Fruit fly (Drosophila melanogaster) whole organism, pupa: ENCODE results near the gene CG4789.

Experiments used
- CG10348 ChIP-seq: fragments of 200-800 bp; sonication (Bioruptor generic); IDR thresholded peaks from 2 replicates; pipeline ENCODE4 v1.3.6; 2022; ENCODE audit warnings: missing biosample characterization, missing genetic modification characterization
- CG12605 ChIP-seq: fragments of 200-800 bp; sonication (Bioruptor generic); IDR thresholded peaks from 2 replicates; pipeline ENCODE4 v1.3.6; 2022; ENCODE audit warnings: missing biosample characterization, missing genetic modification characterization
- CG13204 ChIP-seq: fragments of 200-800 bp; sonication (Bioruptor generic); optimal IDR thresholded peaks from 2 replicates; lab custom pipeline; 2018; ENCODE audit warnings: missing biosample characterization, mild to moderate bottlenecking, missing genetic modification characterization, moderate library complexity
- CG14655 ChIP-seq: fragments of 200-800 bp; sonication (Bioruptor generic); optimal IDR thresholded peaks from 3 replicates; lab custom pipeline; 2017; ENCODE audit warnings: mild to moderate bottlenecking, missing biosample characterization, missing genetic modification reagents, missing genetic modification characterization
- CG15710 ChIP-seq: fragments of 200-800 bp; sonication (Bioruptor generic); optimal IDR thresholded peaks from 2 replicates; lab custom pipeline; 2018; ENCODE audit warnings: missing biosample characterization, mild to moderate bottlenecking, missing genetic modification characterization, moderate library complexity
- CG17806 ChIP-seq: fragments of 200-800 bp; sonication (Bioruptor generic); optimal IDR thresholded peaks from 2 replicates; lab custom pipeline; 2018; ENCODE audit warnings: missing biosample characterization, mild to moderate bottlenecking, missing genetic modification characterization, moderate library complexity
- CG32121 ChIP-seq: fragments of 200-800 bp; sonication (Bioruptor generic); IDR thresholded peaks from 2 replicates; pipeline ENCODE4 v1.3.6; 2022; ENCODE audit warnings: missing biosample characterization, missing genetic modification characterization
- CG34367 ChIP-seq: fragments of 200-800 bp; sonication (Bioruptor generic); optimal IDR thresholded peaks from 2 replicates; lab custom pipeline; 2018; ENCODE audit warnings: missing biosample characterization, mild to moderate bottlenecking, missing genetic modification characterization
- CG4496 ChIP-seq: fragments of 200-800 bp; sonication (Bioruptor generic); IDR thresholded peaks from 3 replicates; pipeline ENCODE4 v1.3.6; 2022; ENCODE audit warnings: missing biosample characterization, missing genetic modification characterization
- CG8159 ChIP-seq: fragments of 200-800 bp; sonication (Bioruptor generic); optimal IDR thresholded peaks from 3 replicates; lab custom pipeline; 2018; ENCODE audit warnings: missing biosample characterization, mild to moderate bottlenecking, missing genetic modification characterization, moderate library complexity
- CG8301 ChIP-seq: fragments of 200-800 bp; sonication (Bioruptor generic); optimal IDR thresholded peaks from 2 replicates; lab custom pipeline; 2018; ENCODE audit warnings: missing biosample characterization, mild to moderate bottlenecking, missing genetic modification characterization
- CG9948 ChIP-seq: fragments of 200-800 bp; sonication (Bioruptor generic); optimal IDR thresholded peaks from 2 replicates; lab custom pipeline; 2018; ENCODE audit warnings: missing biosample characterization, mild to moderate bottlenecking, missing genetic modification characterization, moderate library complexity
- D1 ChIP-seq: fragments of 200-800 bp; sonication (Bioruptor generic); optimal IDR thresholded peaks from 2 replicates; lab custom pipeline; 2018; ENCODE audit warnings: missing biosample characterization, mild to moderate bottlenecking, missing genetic modification characterization, moderate library complexity
- EcR ChIP-seq: fragments of 200-800 bp; sonication (Bioruptor generic); optimal IDR thresholded peaks from 3 replicates; lab custom pipeline; 2019; ENCODE audit warnings: missing biosample characterization, missing genetic modification characterization, mild to moderate bottlenecking, moderate library complexity, missing genetic modification reagents
- Ets98B ChIP-seq: fragments of 200-800 bp; sonication (Bioruptor generic); IDR thresholded peaks from 2 replicates; pipeline ENCODE4 v1.3.6; 2022; ENCODE audit warnings: missing biosample characterization, missing genetic modification characterization
- Pif1A ChIP-seq: fragments of 200-800 bp; sonication (Bioruptor generic); optimal IDR thresholded peaks from 3 replicates; lab custom pipeline; 2016; ENCODE audit warnings: missing biosample characterization, missing genetic modification characterization
- Pif1B ChIP-seq: fragments of 200-800 bp; sonication (Bioruptor generic); optimal IDR thresholded peaks from 3 replicates; lab custom pipeline; 2016; ENCODE audit warnings: missing biosample characterization, missing genetic modification characterization
- Snoo ChIP-seq: fragments of 200-800 bp; sonication (Bioruptor generic); optimal IDR thresholded peaks from 3 replicates; lab custom pipeline; 2017; ENCODE audit warnings: missing biosample characterization, mild to moderate bottlenecking, missing genetic modification characterization, inconsistent platforms
- fd96Ca ChIP-seq: fragments of 200-800 bp; sonication (Bioruptor generic); IDR thresholded peaks from 3 replicates; pipeline ENCODE4 v1.3.6; 2022; ENCODE audit warnings: missing biosample characterization, missing genetic modification characterization
- gl ChIP-seq: fragments of 200-800 bp; sonication (Bioruptor generic); optimal IDR thresholded peaks from 2 replicates; lab custom pipeline; 2018; ENCODE audit warnings: missing biosample characterization, mild to moderate bottlenecking, missing genetic modification characterization
- rn ChIP-seq: fragments of 200-800 bp; sonication (Bioruptor generic); IDR thresholded peaks from 2 replicates; pipeline ENCODE4 v1.3.6; 2022; ENCODE audit warnings: missing biosample characterization, missing genetic modification characterization

The CG4789 gene

DNA sequence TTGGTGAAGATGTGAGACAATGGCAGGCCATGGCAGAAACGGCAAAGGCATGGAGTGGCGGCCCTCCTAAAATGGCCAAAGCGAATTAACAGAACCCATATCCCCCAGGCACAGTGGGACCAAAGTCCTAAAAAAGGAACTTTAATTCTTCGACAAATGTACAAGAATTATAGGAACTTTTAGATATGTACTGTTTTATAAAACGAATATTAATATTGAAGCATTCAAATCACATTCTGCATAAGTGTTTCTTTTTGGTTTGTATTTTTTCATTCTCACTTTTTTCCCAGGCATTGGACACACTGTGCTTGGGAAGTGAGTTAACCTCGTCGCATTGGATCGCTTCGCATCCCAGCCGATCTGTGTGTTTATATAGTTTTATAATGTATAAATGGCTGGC lies 35.8 kb upstream of the CG4789 start:
- TF ChIP-seq CG15710 (tag; lab: Kevin White, UChicago), result peak; percentile 30
- TF ChIP-seq Snoo (tag; lab: Kevin White, UChicago), result no peak
- peak; percentile 52 for TF ChIP-seq Pif1B (GFP tag; lab: Kevin White, UChicago)
- TF ChIP-seq CG4496 (GFP tag; lab: Robert Waterston, UW), result 0 out of 3 replicates have a peak, but pooled peaks have one; percentile 41
- peak; percentile 16 for TF ChIP-seq CG34367
- TF ChIP-seq CG13204, result no peak
- TF ChIP-seq CG8159, result peak; percentile 38
- peak; percentile 28 for TF ChIP-seq CG9948 (tag; lab: Kevin White, UChicago)
- TF ChIP-seq CG17806 (tag; lab: Kevin White, UChicago), result peak; percentile 42
- TF ChIP-seq Pif1A (GFP tag; lab: Kevin White, UChicago), result peak; percentile 44
- TF ChIP-seq CG14655 (GFP tag; lab: Kevin White, UChicago), result peak; percentile 55
- no peak for TF ChIP-seq Ets98B (GFP tag; lab: Robert Waterston, UW)
- TF ChIP-seq CG8301, result peak; percentile 24

DNA sequence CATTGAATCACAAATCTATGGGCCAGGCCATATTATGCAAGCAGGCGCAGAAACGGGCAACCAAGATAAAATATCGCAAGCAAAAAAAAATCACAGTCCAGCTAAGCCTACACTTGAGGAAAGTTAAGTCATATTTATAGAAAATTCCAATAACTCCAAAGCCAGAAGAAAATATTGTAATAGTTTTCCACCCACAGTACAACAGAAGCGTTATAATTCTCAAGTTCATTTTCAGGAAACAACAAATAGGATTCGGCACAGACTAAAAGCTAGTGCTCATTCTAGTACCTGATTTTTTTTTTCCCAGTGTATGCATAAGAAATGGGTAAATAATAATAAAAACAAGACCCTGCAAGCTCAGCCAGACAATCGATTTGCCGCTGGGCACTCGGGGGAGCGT lies 34.9 kb upstream of the CG4789 start:
- TF ChIP-seq CG12605 (GFP tag; lab: Robert Waterston, UW), result no peak
- TF ChIP-seq CG17806 (tag; lab: Kevin White, UChicago), result peak; percentile 14
- no peak for TF ChIP-seq Snoo (tag; lab: Kevin White, UChicago)
- no peak for TF ChIP-seq CG10348 (GFP tag; lab: Robert Waterston, UW)
- peak; percentile 33 for TF ChIP-seq CG8159
- no peak for TF ChIP-seq CG32121 (GFP tag; lab: Robert Waterston, UW)
- no peak for TF ChIP-seq CG13204
- TF ChIP-seq EcR (GFP tag; lab: Kevin White, UChicago), result no peak
- TF ChIP-seq fd96Ca (GFP tag; lab: Robert Waterston, UW), result peak; percentile 47; the same call in 1 of the 3 replicates
- TF ChIP-seq CG15710 (tag; lab: Kevin White, UChicago), result peak; percentile 44
- TF ChIP-seq CG4496 (GFP tag; lab: Robert Waterston, UW), result peak; percentile 38; the same call in 1 of the 3 replicates
- TF ChIP-seq CG14655 (GFP tag; lab: Kevin White, UChicago), result peak; percentile 48
- no peak for TF ChIP-seq gl (tag; lab: Kevin White, UChicago)
- peak; percentile 38 for TF ChIP-seq Pif1B (GFP tag; lab: Kevin White, UChicago)
- peak; percentile 24; the same call in 1 of the 2 replicates for TF ChIP-seq Ets98B (GFP tag; lab: Robert Waterston, UW)
- no peak for TF ChIP-seq D1 (tag; lab: Kevin White, UChicago)
- TF ChIP-seq CG9948 (tag; lab: Kevin White, UChicago), result peak; percentile 41
- no peak for TF ChIP-seq rn
- TF ChIP-seq CG8301, result peak; percentile 13
- peak; percentile 40 for TF ChIP-seq Pif1A (GFP tag; lab: Kevin White, UChicago)
- TF ChIP-seq CG34367, result peak; percentile 32

DNA sequence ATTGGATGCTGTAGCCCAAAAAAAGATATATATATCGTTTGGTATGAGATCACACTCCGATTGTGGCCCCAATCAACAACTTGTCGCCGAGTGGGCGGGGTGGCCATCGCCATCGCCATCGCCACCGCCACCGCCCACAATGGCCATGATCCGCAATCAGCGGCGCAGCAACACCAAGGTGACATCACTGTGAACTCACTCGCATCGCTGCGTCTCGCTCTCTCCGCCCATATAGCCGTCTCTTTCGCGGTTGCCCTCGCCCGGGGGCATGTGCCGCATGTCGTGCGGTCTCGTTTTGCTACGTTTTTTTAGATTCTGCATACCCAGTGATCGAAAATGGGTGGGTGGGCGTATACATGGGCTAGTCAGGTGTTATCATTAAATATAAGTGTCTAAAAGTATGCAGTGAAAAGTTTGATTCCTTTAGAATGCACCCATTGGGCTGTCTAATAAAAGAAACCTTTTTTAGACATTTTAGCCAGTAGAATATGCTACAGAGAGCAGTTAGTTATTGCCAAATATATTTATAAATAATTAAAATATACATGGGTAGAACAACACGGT lies 33.8 kb upstream of the CG4789 start:
- no peak for TF ChIP-seq CG15710 (tag; lab: Kevin White, UChicago)
- no peak for TF ChIP-seq Snoo (tag; lab: Kevin White, UChicago)
- 0 out of 2 replicates have a peak, but pooled peaks have one; percentile 6 for TF ChIP-seq Ets98B (GFP tag; lab: Robert Waterston, UW)
- TF ChIP-seq Pif1A (GFP tag; lab: Kevin White, UChicago), result no peak
- TF ChIP-seq Pif1B (GFP tag; lab: Kevin White, UChicago), result no peak
- TF ChIP-seq CG32121 (GFP tag; lab: Robert Waterston, UW), result no peak
- no peak for TF ChIP-seq CG17806 (tag; lab: Kevin White, UChicago)
- TF ChIP-seq fd96Ca (GFP tag; lab: Robert Waterston, UW), result no peak
- no peak for TF ChIP-seq EcR (GFP tag; lab: Kevin White, UChicago)
- no peak for TF ChIP-seq gl (tag; lab: Kevin White, UChicago)
- no peak for TF ChIP-seq CG9948 (tag; lab: Kevin White, UChicago)
- no peak for TF ChIP-seq CG8159
- TF ChIP-seq D1 (tag; lab: Kevin White, UChicago), result no peak
- peak; percentile 16 for TF ChIP-seq CG14655 (GFP tag; lab: Kevin White, UChicago)
- TF ChIP-seq CG10348 (GFP tag; lab: Robert Waterston, UW), result no peak

DNA sequence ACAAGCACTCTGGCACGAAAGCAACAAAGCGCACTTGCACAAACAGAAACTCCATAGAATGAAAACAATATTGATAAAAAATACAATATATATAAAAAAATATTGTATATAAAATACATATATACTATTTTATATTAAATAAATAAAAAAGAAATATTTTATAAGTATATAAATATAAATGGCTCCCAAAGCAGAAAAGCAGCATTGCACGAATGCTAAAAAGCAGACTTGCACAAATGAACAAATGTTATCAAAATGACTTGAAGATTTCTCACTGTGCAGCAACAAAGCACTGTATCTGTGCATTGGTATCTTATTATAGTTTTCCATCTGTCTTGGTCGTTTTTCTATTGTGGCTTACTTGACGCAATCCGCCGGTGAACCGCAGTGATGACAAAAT lies 32.0 kb upstream of the CG4789 start:
- no peak for TF ChIP-seq Pif1A (GFP tag; lab: Kevin White, UChicago)
- TF ChIP-seq CG14655 (GFP tag; lab: Kevin White, UChicago), result peak; percentile 27
- TF ChIP-seq, all 21 proteins: peak for 1

DNA sequence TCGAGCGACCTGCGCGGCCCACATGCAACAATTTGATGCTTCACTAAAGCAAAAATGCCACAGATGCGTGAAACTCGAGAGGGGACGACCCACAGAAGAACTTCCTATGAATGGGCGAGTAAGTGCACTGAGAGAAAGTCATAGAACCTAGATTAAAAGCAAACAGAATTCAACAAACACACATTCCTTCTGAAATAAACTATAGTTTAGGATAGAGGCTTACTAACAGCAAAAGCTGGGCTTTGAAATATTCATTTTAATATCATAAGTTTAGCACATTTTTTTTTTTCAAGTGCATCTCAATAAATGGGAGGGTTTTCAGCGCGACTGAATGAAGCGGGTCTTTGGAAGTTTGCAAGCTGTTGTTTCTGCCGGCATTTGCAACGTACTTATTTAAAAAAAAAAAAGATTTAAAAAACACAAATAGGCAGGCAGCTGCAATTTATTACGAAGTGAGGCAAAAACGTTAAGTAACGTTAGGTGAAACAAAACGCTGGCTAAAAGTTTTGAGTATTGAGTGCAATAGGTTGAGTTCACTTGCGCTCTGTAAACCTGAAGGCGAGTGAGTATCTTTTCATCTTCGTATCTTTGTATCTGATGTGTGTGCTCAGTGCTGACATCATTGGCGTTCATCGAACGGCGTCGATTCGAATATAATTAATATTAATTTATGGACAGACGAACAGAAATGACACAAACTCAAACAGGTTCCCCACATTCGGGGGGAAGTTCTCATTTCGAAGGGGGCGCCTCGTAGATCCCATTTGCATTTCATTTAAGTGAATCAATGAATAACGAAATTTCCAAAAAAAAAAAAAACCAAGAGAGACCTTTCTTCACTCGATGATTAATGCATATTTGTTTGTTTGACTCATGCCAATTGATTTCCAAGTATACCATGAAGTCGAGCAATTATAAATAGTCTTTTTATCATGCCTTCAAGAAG lies 27.6 kb upstream of the CG4789 start:
- TF ChIP-seq EcR (GFP tag; lab: Kevin White, UChicago) (no peak), CG15710 (tag; lab: Kevin White, UChicago) (peak; percentile 37), CG13204 (no peak), CG9948 (tag; lab: Kevin White, UChicago) (no peak), gl (tag; lab: Kevin White, UChicago) (no peak), D1 (tag; lab: Kevin White, UChicago) (no peak), CG34367 (peak; percentile 22), CG8159 (peak; percentile 68), Ets98B (GFP tag; lab: Robert Waterston, UW) (peak; percentile 77), CG12605 (GFP tag; lab: Robert Waterston, UW) (peak; percentile 68; the same call in 1 of the 2 replicates), Pif1B (GFP tag; lab: Kevin White, UChicago) (peak; percentile 75), rn (peak; percentile 36; the same call in 1 of the 2 replicates), CG10348 (GFP tag; lab: Robert Waterston, UW) (no peak), CG14655 (GFP tag; lab: Kevin White, UChicago) (peak; percentile 66), CG32121 (GFP tag; lab: Robert Waterston, UW) (peak; percentile 57), Snoo (tag; lab: Kevin White, UChicago) (peak; percentile 32), CG8301 (peak; percentile 58), Pif1A (GFP tag; lab: Kevin White, UChicago) (peak; percentile 67), CG17806 (tag; lab: Kevin White, UChicago) (peak; percentile 70), fd96Ca (GFP tag; lab: Robert Waterston, UW) (peak; percentile 84), CG4496 (GFP tag; lab: Robert Waterston, UW) (peak; percentile 89)
